Worm (Caenorhabditis elegans) whole organism, L4/young adult: ENCODE data around the gene F54D5.7.

Source experiments
- W03F9.2 ChIP-seq: fragments of 150-350 bp; optimal IDR thresholded peaks from 2 replicates; lab custom pipeline; 2014; ENCODE audit warnings: missing biosample characterization, missing genetic modification characterization
- dao-5 ChIP-seq: sonication (generic microtip); optimal IDR thresholded peaks from 2 replicates; lab custom pipeline; 2016; ENCODE audit warnings: missing genotype, missing genetic modification characterization, moderate library complexity, missing compliant biosample characterization
- him-1 ChIP-seq: sonication (generic microtip); optimal IDR thresholded peaks from 2 replicates; lab custom pipeline; 2016; ENCODE audit warnings: missing genotype, missing genetic modification reagents, missing genetic modification characterization, missing compliant biosample characterization

F54D5.7 gene

ce11 chrII:11566970-11567711 is 19.8 kb downstream of the F54D5.7 start, which contains the start of gene F54D5.5:
Gene F54D5.5 (minus strand): TSS chrII:11567020.
- no peak for TF ChIP-seq him-1 (tag; lab: Kevin White, UChicago)
- TF ChIP-seq W03F9.2 (tag; lab: Kevin White, UChicago) = no peak
- no peak for TF ChIP-seq dao-5

- TF ChIP-seq him-1 (tag; lab: Kevin White, UChicago) (no peak), W03F9.2 (tag; lab: Kevin White, UChicago) (no peak), dao-5 (no peak)
Measured at ce11 chrII:11568670-11569069, 21.4 kb downstream of the F54D5.7 start.

DNA sequence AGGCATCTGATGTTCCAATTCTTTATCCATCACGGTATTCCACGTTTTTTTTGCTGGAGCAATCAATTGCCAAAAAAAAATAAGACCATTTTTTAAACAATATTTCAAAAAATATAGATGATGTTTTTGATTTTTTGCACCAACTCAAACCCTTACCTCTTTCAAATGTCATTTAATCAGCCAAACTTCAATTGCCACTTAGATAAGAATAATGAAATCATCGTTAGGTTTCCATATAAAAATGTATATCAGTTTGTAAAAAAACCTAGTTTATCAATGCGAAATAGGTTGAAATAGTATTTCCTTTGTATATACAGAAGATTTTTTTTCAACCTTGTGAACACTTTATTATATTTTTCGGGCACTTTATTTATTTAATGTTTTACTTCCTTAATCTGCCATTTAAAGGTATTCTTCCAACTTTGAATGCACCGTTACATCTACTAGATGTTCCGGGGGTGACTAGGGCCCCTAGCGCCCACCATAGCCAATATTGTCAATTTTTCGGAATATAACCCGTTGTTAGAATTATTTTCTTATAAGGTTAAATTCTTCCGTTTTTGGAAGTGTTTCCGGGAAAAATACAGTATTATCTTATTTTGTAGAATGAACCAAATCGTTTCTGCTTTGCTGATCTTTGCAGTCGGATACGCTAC is 22.0 kb downstream of the F54D5.7 start, which contains the start of the genes F54D5.23 and F54D5.4:
Gene F54D5.23, minus strand, starts transcription at position 75 of the 656 bp plus-strand sequence.
Gene F54D5.4, plus strand, starts transcription at position 606 of the 656 bp plus-strand sequence.
- no peak for TF ChIP-seq dao-5
- no peak for TF ChIP-seq him-1 (tag; lab: Kevin White, UChicago)
- TF ChIP-seq W03F9.2 (tag; lab: Kevin White, UChicago) = no peak

DNA sequence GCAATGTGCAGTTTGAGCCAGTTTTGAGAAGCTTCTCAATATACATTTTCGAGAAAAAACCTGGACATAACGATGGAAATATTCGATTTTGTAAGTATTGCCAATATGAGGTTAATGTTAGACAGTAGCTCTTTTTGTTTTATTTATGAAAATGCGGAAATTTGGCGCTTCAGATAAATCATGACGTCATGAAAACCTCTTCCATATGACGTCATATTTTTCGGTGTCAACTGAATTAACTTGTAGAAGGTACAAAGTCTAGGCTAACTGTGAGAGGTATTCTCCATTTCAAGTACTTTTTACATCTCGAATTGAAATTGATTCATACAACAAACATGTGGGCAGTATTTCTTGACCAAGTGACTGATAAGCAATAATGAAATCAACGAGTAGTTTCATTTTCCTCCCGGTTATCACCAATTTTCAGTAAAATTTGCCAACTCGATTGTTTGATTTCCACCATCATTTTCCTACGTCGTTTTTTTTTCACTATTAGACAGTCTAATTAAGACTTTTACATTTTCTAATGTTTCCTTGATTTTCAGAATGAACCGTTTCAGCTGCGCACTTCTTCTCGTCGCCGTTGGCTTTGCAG is 24.0 kb downstream of the F54D5.7 start, which contains the start of gene F54D5.3:
Gene F54D5.3, plus strand, starts transcription at position 546 of the 595 bp plus-strand sequence.
- TF ChIP-seq W03F9.2 (tag; lab: Kevin White, UChicago) (no peak), him-1 (tag; lab: Kevin White, UChicago) (no peak), dao-5 (no peak)

DNA sequence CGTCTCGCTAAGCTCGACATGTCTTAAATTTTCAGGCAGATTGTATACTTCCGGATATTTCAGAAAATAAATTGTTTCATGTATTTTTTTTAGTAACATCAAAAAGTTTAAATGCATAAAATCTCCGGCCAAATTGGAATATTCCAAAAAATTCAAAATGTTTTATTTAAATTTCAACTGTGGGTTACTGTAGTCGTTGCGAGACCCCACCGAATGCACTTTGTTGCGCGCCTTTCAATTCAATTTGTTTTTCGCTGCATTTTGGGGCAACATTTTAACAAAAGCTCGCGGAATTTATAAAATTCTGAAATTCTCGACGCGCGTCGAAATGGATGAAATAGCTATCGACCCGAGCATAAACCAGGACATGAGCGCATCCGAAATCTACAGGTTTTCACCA is 25.6 kb downstream of the F54D5.7 start, which contains the start of gene F54D5.2:
Gene F54D5.2, plus strand, starts transcription at position 237 of the 400 bp plus-strand sequence.
- no peak for TF ChIP-seq W03F9.2 (tag; lab: Kevin White, UChicago)
- TF ChIP-seq him-1 (tag; lab: Kevin White, UChicago) = no peak
- TF ChIP-seq dao-5 = no peak

DNA sequence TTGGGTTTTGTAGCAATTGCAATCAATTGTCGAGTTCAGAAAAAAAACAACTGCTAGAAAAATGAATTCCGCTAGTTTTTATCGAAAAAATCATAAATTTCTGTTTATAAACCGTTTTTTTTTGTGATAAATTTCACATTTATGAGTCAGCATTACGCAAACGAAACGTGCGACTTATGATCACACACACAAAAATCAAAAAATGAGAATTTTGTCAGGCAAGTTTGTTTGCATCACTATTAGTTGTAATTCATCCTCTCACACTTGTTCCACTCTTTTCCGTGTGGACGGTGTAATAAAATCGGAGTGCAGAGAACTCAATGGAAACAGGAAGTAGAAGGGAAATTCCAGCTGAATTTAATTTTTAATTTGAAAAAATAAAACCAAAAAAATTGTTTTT is 30.1 kb downstream of the F54D5.7 start, which contains the start of gene pcs-1:
Gene pcs-1, minus strand, starts transcription at position 344 of the 400 bp plus-strand sequence.
- TF ChIP-seq dao-5 (no peak), W03F9.2 (tag; lab: Kevin White, UChicago) (no peak), him-1 (tag; lab: Kevin White, UChicago) (no peak)

ce11 chrII:11577861-11578260 is 30.5 kb downstream of the F54D5.7 start:
- TF ChIP-seq W03F9.2 (tag; lab: Kevin White, UChicago) = no peak
- no peak for TF ChIP-seq him-1 (tag; lab: Kevin White, UChicago)
- TF ChIP-seq dao-5 = no peak

- TF ChIP-seq W03F9.2 (tag; lab: Kevin White, UChicago) = no peak
- TF ChIP-seq him-1 (tag; lab: Kevin White, UChicago) = no peak
- no peak for TF ChIP-seq dao-5
Measured at ce11 chrII:11578327-11578726, 31.0 kb downstream of the F54D5.7 start, which contains the start of gene smc-6. Gene smc-6 (plus strand): TSS chrII:11578716.

DNA sequence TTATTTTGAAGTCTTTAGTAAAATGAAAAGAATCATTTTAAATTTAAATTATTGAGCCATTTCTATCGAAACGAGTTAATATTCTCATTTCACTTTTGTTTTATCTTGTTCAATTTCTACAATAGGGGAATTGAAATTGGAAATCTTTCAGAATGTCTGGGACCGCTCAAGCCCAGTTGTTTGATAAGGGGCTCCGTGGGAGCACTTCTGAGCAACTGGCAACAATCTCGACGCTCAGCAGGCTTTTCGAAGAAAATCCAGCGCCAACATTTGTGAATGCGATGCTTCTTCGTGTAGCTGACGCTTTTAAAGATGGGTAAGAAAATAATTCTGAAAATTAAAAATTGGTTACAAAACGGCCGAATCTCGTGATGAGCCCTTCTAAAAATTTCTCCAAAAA is 35.4 kb downstream of the F54D5.7 start, which contains the start of gene ints-7:
Gene ints-7, plus strand, starts transcription at position 152 of the 400 bp plus-strand sequence.
- no peak for TF ChIP-seq him-1 (tag; lab: Kevin White, UChicago)
- TF ChIP-seq W03F9.2 (tag; lab: Kevin White, UChicago) = no peak
- no peak for TF ChIP-seq dao-5

ce11 chrII:11588304-11588703 is 41.0 kb downstream of the F54D5.7 start:
- no peak for TF ChIP-seq him-1 (tag; lab: Kevin White, UChicago)
- TF ChIP-seq W03F9.2 (tag; lab: Kevin White, UChicago) = no peak
- no peak for TF ChIP-seq dao-5

DNA sequence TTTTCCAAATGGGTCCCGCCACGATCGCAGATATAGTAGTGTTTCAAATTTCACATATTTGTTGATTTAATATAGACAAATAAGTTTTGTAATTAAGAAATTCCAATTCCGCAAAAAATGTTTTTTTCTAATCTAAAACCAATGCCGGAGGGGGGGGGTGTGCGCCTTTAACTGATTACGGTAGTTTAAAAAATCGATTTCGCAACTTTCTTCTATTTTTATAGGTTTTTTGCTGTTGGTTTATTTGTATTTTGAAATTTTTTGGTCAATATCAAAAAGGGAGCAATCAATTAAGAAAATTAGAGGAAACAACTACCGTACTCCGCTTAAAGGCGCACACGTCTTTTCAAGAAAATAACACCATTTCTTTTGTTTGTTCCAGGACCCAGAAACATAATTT is 44.2 kb downstream of the F54D5.7 start:
- TF ChIP-seq him-1 (tag; lab: Kevin White, UChicago) = no peak
- TF ChIP-seq W03F9.2 (tag; lab: Kevin White, UChicago) = no peak
- no peak for TF ChIP-seq dao-5

DNA sequence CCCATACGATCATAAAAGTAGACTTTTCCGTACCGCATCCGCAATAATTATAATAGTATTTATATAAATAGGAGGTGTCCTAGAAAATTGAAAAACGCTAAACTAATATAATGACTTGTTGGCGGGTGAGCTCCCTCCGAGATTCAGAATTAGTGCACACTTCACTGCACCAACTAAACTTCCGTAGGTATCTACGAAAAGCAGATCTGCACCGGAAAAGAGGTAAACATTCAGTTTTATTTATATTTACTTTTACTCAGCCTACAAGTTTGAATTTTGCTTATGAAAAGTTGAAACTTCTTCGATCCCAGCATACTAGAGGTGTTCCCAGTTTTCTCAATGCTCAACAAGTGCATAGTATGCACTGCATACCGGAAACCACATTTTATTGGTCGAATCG is 44.7 kb downstream of the F54D5.7 start, which contains the start of gene F07A11.1:
Gene F07A11.1, minus strand, starts transcription at position 101 of the 400 bp plus-strand sequence.
- TF ChIP-seq him-1 (tag; lab: Kevin White, UChicago) = no peak
- TF ChIP-seq W03F9.2 (tag; lab: Kevin White, UChicago) = no peak
- TF ChIP-seq dao-5 = no peak

DNA sequence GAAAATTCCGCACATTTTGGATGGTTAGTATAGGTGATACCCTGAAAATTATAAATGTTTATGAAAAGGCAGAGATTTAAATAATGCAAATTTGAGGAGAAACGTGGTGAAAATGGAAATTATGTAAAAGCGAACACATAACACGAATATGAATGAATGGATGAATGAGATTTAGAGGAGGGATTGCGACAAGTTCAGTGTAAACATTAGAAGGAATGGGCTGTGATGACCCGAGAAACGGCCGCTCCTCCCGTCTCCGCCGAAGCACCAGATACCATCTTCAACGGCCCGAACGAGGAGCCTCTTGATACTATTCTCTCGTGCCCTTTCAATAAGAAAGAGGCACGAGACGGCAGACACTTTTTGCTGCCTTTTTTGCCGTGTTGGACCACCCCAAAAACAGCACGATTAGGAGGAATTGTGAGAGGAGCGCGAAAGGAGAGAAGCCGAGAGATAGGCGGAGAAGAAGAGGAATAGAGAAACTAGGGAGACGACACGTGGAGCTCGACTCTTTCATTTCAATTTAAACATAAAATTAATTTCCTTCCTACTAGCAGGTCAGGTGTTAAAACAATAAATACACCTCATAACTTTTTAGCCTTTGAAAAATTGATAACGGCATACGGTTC is 48.2 kb downstream of the F54D5.7 start, which contains the start of gene gfat-1:
Gene gfat-1, minus strand, starts transcription at position 51 of the 629 bp plus-strand sequence.
- no peak for TF ChIP-seq him-1 (tag; lab: Kevin White, UChicago)
- no peak for TF ChIP-seq dao-5
- no peak for TF ChIP-seq W03F9.2 (tag; lab: Kevin White, UChicago)
